Fruit fly (Drosophila melanogaster) whole organism, embryonic: ENCODE results near the gene CG10576.
A peak's percentile ranks its signal among the peaks of the same experiment; 100 is the strongest.

ENCODE experiments used
- CG10267 ChIP-seq: fragments of 200-800 bp; sonication (Bioruptor generic); optimal IDR thresholded peaks from 2 replicates; lab custom pipeline; 2018; ENCODE audit warnings: missing biosample characterization, mild to moderate bottlenecking, missing genetic modification characterization, moderate library complexity
- CG10274 ChIP-seq: fragments of 200-800 bp; sonication (Bioruptor generic); optimal IDR thresholded peaks from 3 replicates; lab custom pipeline; 2017; ENCODE audit warnings: missing biosample characterization, mild to moderate bottlenecking, missing genetic modification characterization
- CG10431 ChIP-seq: fragments of 200-800 bp; sonication (Bioruptor generic); optimal IDR thresholded peaks from 3 replicates; lab custom pipeline; 2018; ENCODE audit warnings: missing biosample characterization, mild to moderate bottlenecking, missing genetic modification characterization
- CG11093 ChIP-seq: fragments of 200-800 bp; sonication (Bioruptor generic); IDR thresholded peaks from 3 replicates; pipeline ENCODE4 v1.3.6; 2022; ENCODE audit warnings: missing biosample characterization, missing genetic modification characterization
- CG13894 ChIP-seq: fragments of 200-800 bp; sonication (Bioruptor generic); optimal IDR thresholded peaks from 3 replicates; lab custom pipeline; 2018; ENCODE audit warnings: missing biosample characterization, mild to moderate bottlenecking, missing genetic modification characterization, moderate library complexity
- CG14014 ChIP-seq: fragments of 200-800 bp; sonication (Bioruptor generic); IDR thresholded peaks from 2 replicates; pipeline ENCODE4 v1.3.6; 2022; ENCODE audit warnings: missing biosample characterization, missing genetic modification characterization
- CG14441 ChIP-seq: fragments of 200-800 bp; sonication (Bioruptor generic); IDR thresholded peaks from 2 replicates; pipeline ENCODE4 v1.3.6; 2022; ENCODE audit warnings: missing biosample characterization, missing genetic modification characterization
- CG14710 ChIP-seq: fragments of 200-800 bp; sonication (Bioruptor generic); optimal IDR thresholded peaks from 3 replicates; lab custom pipeline; 2019; ENCODE audit warnings: missing biosample characterization, mild to moderate bottlenecking, missing genetic modification characterization, moderate library complexity
- CG14965 ChIP-seq: fragments of 200-800 bp; sonication (Bioruptor generic); optimal IDR thresholded peaks from 2 replicates; lab custom pipeline; 2016; ENCODE audit warnings: missing biosample characterization, missing genetic modification characterization, borderline replicate concordance
- CG1647 ChIP-seq: fragments of 200-800 bp; sonication (Bioruptor generic); optimal IDR thresholded peaks from 3 replicates; lab custom pipeline; 2016; ENCODE audit warnings: missing biosample characterization, missing genetic modification characterization
- CG17361 ChIP-seq: fragments of 200-800 bp; sonication (Bioruptor generic); IDR thresholded peaks from 3 replicates; pipeline ENCODE4 v1.3.6; 2022; ENCODE audit warnings: missing biosample characterization, missing genetic modification characterization
- CG17385 ChIP-seq: fragments of 200-800 bp; sonication (Bioruptor generic); optimal IDR thresholded peaks from 3 replicates; lab custom pipeline; 2018; ENCODE audit warnings: missing biosample characterization, mild to moderate bottlenecking, missing genetic modification characterization
- CG2120 ChIP-seq: fragments of 200-800 bp; sonication (Bioruptor generic); optimal IDR thresholded peaks from 3 replicates; lab custom pipeline; 2016; ENCODE audit warnings: missing biosample characterization, missing genetic modification characterization
- CG2129 ChIP-seq: fragments of 200-800 bp; sonication (Bioruptor generic); IDR thresholded peaks from 2 replicates; pipeline ENCODE4 v1.3.6; 2022; ENCODE audit warnings: missing biosample characterization, missing genetic modification characterization; ENCODE audit not compliant: partially characterized antibody
- CG2678 ChIP-seq: fragments of 200-800 bp; sonication (Bioruptor generic); optimal IDR thresholded peaks from 3 replicates; lab custom pipeline; 2019; ENCODE audit warnings: missing biosample characterization, mild to moderate bottlenecking, missing genetic modification characterization, moderate library complexity
- CG3838 ChIP-seq: fragments of 200-800 bp; sonication (Bioruptor generic); optimal IDR thresholded peaks from 3 replicates; lab custom pipeline; 2016; ENCODE audit warnings: missing biosample characterization, missing genetic modification characterization
- CG4360 ChIP-seq: fragments of 200-800 bp; sonication (Bioruptor generic); IDR thresholded peaks from 2 replicates; pipeline ENCODE4 v1.3.6; 2022; ENCODE audit warnings: missing biosample characterization, missing genetic modification characterization
- CG6654 ChIP-seq: fragments of 200-800 bp; sonication (Bioruptor generic); optimal IDR thresholded peaks from 2 replicates; lab custom pipeline; 2017; ENCODE audit warnings: missing biosample characterization, mild to moderate bottlenecking, missing genetic modification characterization
- CG7271 ChIP-seq: fragments of 200-800 bp; sonication (Bioruptor generic); optimal IDR thresholded peaks from 2 replicates; lab custom pipeline; 2018; ENCODE audit warnings: missing biosample characterization, mild to moderate bottlenecking, missing genetic modification characterization, moderate library complexity
- CG8089 ChIP-seq: fragments of 200-800 bp; sonication (Bioruptor generic); optimal IDR thresholded peaks from 3 replicates; lab custom pipeline; 2016; ENCODE audit warnings: missing biosample characterization, missing genetic modification characterization
- CG9727 ChIP-seq: fragments of 200-800 bp; sonication (Bioruptor generic); optimal IDR thresholded peaks from 3 replicates; lab custom pipeline; 2017; ENCODE audit warnings: missing biosample characterization, mild to moderate bottlenecking, missing genetic modification characterization
- D19A ChIP-seq: fragments of 200-800 bp; optimal IDR thresholded peaks from 3 replicates; lab custom pipeline; 2019; ENCODE audit warnings: missing biosample characterization, mild to moderate bottlenecking, missing genetic modification characterization, moderate library complexity
- Dad ChIP-seq: fragments of 200-800 bp; sonication (Bioruptor generic); optimal IDR thresholded peaks from 3 replicates; lab custom pipeline; 2016; ENCODE audit warnings: missing biosample characterization, missing genetic modification characterization
- Hey ChIP-seq: fragments of 200-800 bp; sonication (Bioruptor generic); optimal IDR thresholded peaks from 3 replicates; lab custom pipeline; 2018; ENCODE audit warnings: missing biosample characterization, mild to moderate bottlenecking, missing genetic modification characterization
- Hmr ChIP-seq: fragments of 200-800 bp; sonication (Bioruptor generic); optimal IDR thresholded peaks from 3 replicates; lab custom pipeline; 2017; ENCODE audit warnings: mild to moderate bottlenecking, missing biosample characterization, missing genetic modification reagents, missing genetic modification characterization
- Hr51 ChIP-seq, 2 experiments: fragments of 200-800 bp; sonication (Bioruptor generic); optimal IDR thresholded peaks; 2 replicates in 1 of 2; 3 replicates in 1 of 2; lab custom pipeline; 2016 to 2018; ENCODE audit warnings: missing biosample characterization in 2 of 2, missing genetic modification characterization in 2 of 2, mild to moderate bottlenecking in 1 of 2, moderate library complexity in 1 of 2
- Hsf ChIP-seq: fragments of 200-800 bp; sonication (Bioruptor generic); optimal IDR thresholded peaks from 3 replicates; lab custom pipeline; 2016; ENCODE audit warnings: missing biosample characterization, missing genetic modification characterization
- Mad ChIP-seq: fragments of 200-800 bp; sonication (Bioruptor generic); optimal IDR thresholded peaks from 2 replicates; lab custom pipeline; 2016; ENCODE audit warnings: missing biosample characterization, missing genetic modification characterization
- Med ChIP-seq: fragments of 200-800 bp; sonication (Bioruptor generic); peaks from one replicate; lab custom pipeline; 2016; ENCODE audit warnings: missing biosample characterization, missing genetic modification characterization, mild to moderate bottlenecking, inconsistent platforms, moderate library complexity
- NC2α ChIP-seq: fragments of 200-800 bp; sonication (Bioruptor generic); optimal IDR thresholded peaks from 2 replicates; lab custom pipeline; 2016; ENCODE audit warnings: missing biosample characterization, missing genetic modification characterization
- NFAT ChIP-seq: fragments of 200-800 bp; sonication (Bioruptor generic); IDR thresholded peaks from 2 replicates; pipeline ENCODE4 v1.3.6; 2022; ENCODE audit warnings: missing biosample characterization, missing genetic modification characterization
- Oaz ChIP-seq: fragments of 200-800 bp; sonication (Bioruptor generic); IDR thresholded peaks from 2 replicates; pipeline ENCODE4 v1.3.6; 2022; ENCODE audit warnings: missing biosample characterization, missing genetic modification characterization
- Rfx ChIP-seq: fragments of 200-800 bp; sonication (Bioruptor generic); IDR thresholded peaks from 2 replicates; pipeline ENCODE4 v1.3.6; 2022; ENCODE audit warnings: missing biosample characterization, missing genetic modification characterization
- Sry-δ ChIP-seq: fragments of 200-800 bp; sonication (Bioruptor generic); optimal IDR thresholded peaks from 2 replicates; lab custom pipeline; 2016; ENCODE audit warnings: missing biosample characterization, missing genetic modification characterization
- caup ChIP-seq: fragments of 200-800 bp; sonication (Bioruptor generic); optimal IDR thresholded peaks from 3 replicates; lab custom pipeline; 2017; ENCODE audit warnings: missing biosample characterization, mild to moderate bottlenecking, missing genetic modification characterization, moderate library complexity; ENCODE audit not compliant: severe bottlenecking
- crol ChIP-seq: fragments of 200-800 bp; sonication (Bioruptor generic); IDR thresholded peaks from 2 replicates; pipeline ENCODE4 v1.3.6; 2022; ENCODE audit warnings: missing biosample characterization, missing genetic modification characterization
- exex ChIP-seq: fragments of 200-800 bp; sonication (Bioruptor generic); optimal IDR thresholded peaks from 4 replicates; lab custom pipeline; 2018; ENCODE audit warnings: missing biosample characterization, mild to moderate bottlenecking, missing genetic modification characterization, moderate library complexity
- gcm2 ChIP-seq: fragments of 200-800 bp; sonication (Bioruptor generic); optimal IDR thresholded peaks from 2 replicates; lab custom pipeline; 2016; ENCODE audit warnings: missing biosample characterization, missing genetic modification characterization
- grn ChIP-seq: fragments of 200-800 bp; sonication (Bioruptor generic); optimal IDR thresholded peaks from 3 replicates; lab custom pipeline; 2017; ENCODE audit warnings: missing biosample characterization, missing genetic modification characterization
- gro ChIP-seq: fragments of 200-800 bp; sonication (Bioruptor generic); optimal IDR thresholded peaks from 2 replicates; lab custom pipeline; 2016; ENCODE audit warnings: missing biosample characterization, missing genetic modification characterization
- hbn ChIP-seq: fragments of 200-800 bp; sonication (Bioruptor generic); IDR thresholded peaks from 2 replicates; pipeline ENCODE4 v1.3.6; 2022; ENCODE audit warnings: missing biosample characterization, missing genetic modification characterization; ENCODE audit not compliant: partially characterized antibody
- jing ChIP-seq: fragments of 200-800 bp; sonication (Bioruptor generic); optimal IDR thresholded peaks from 2 replicates; lab custom pipeline; 2018; ENCODE audit warnings: missing biosample characterization, mild to moderate bottlenecking, missing genetic modification characterization
- lab ChIP-seq: fragments of 200-800 bp; sonication (Bioruptor generic); optimal IDR thresholded peaks from 3 replicates; lab custom pipeline; 2017; ENCODE audit warnings: missing biosample characterization, missing genetic modification characterization, mild to moderate bottlenecking, moderate library complexity, missing genetic modification reagents
- luna ChIP-seq: fragments of 200-800 bp; sonication (Bioruptor generic); optimal IDR thresholded peaks from 2 replicates; lab custom pipeline; 2016; ENCODE audit warnings: missing biosample characterization, missing genetic modification characterization
- odd ChIP-seq: fragments of 200-800 bp; sonication (Bioruptor generic); optimal IDR thresholded peaks from 2 replicates; lab custom pipeline; 2017; ENCODE audit warnings: missing biosample characterization, mild to moderate bottlenecking, missing genetic modification characterization
- pan ChIP-seq, 4 experiments: fragments of >200 bp in 3 of 4; fragments of 200-800 bp in 1 of 4; sonication (Bioruptor generic) in 1 of 4; optimal IDR thresholded peaks in 3 of 4; IDR thresholded peaks in 1 of 4; 2 replicates each; pipeline versions ENCODE4 v1.3.6 to Lab custom; 2017 to 2022; ENCODE audit warnings: missing biosample characterization in 2 of 4, missing genetic modification characterization in 2 of 4, mixed read lengths in 1 of 4
- pum ChIP-seq: fragments of 200-800 bp; sonication (Bioruptor generic); optimal IDR thresholded peaks from 2 replicates; lab custom pipeline; 2016; ENCODE audit warnings: missing biosample characterization, missing genetic modification characterization
- sens ChIP-seq: fragments of 200-800 bp; sonication (Bioruptor generic); peaks from one replicate; lab custom pipeline; 2016; ENCODE audit warnings: missing biosample characterization, missing genetic modification characterization
- slou ChIP-seq: fragments of 200-800 bp; sonication (Bioruptor generic); optimal IDR thresholded peaks from 3 replicates; lab custom pipeline; 2016; ENCODE audit warnings: missing biosample characterization, missing genetic modification characterization
- sr ChIP-seq: fragments of 200-800 bp; sonication (Bioruptor generic); IDR thresholded peaks from 3 replicates; pipeline ENCODE4 v1.3.6; 2022; ENCODE audit warnings: missing biosample characterization, missing genetic modification characterization

Gene CG10576

dm6 chr3L:5808540-5809200, 43.2 kb upstream of the CG10576 start:
- TF ChIP-seq CG13894 (tag; lab: Kevin White, UChicago) (no peak), NFAT (GFP tag; lab: Robert Waterston, UW) (0 out of 2 replicates have a peak, but pooled peaks have one; percentile 3), CG2129 (GFP tag; lab: Robert Waterston, UW) (no peak), CG2678 (no peak), Hsf (no peak), CG8089 (no peak), hbn (GFP tag; lab: Robert Waterston, UW) (no peak), CG11093 (no peak), CG9727 (GFP tag; lab: Kevin White, UChicago) (no peak), Hr51 (GFP tag; optimal IDR thresholded peaks at IDR 0.05; lab: Kevin White, UChicago) (no peak), CG14710 (no peak), CG1647 (GFP tag; lab: Kevin White, UChicago) (no peak), NC2α (GFP tag; lab: Kevin White, UChicago) (no peak), slou (no peak), CG10431 (no peak), CG10267 (tag; lab: Kevin White, UChicago) (no peak), CG3838 (GFP tag; lab: Kevin White, UChicago) (no peak), pan (optimal IDR thresholded peaks at IDR 0.05; lab: Kevin White, UChicago) (no peak), pan (GFP tag; optimal IDR thresholded peaks at IDR 0.05 in 1 of 2, IDR thresholded peaks at IDR 0.05 in 1 of 2) (peak in 1 of 2 experiments; percentile 59), CG4360 (GFP tag; lab: Robert Waterston, UW) (no peak), luna (GFP tag; lab: Kevin White, UChicago) (no peak), pum (GFP tag; lab: Kevin White, UChicago) (no peak), Med (GFP tag; lab: Kevin White, UChicago) (peak; percentile 31), CG7271 (tag; lab: Kevin White, UChicago) (no peak), lab (peak; percentile 63), crol (GFP tag; lab: Robert Waterston, UW) (peak; percentile 82), Sry-δ (no peak), Oaz (no peak), CG17361 (GFP tag; lab: Robert Waterston, UW) (no peak), CG6654 (GFP tag; lab: Kevin White, UChicago) (no peak), CG2120 (no peak), Rfx (no peak), sens (GFP tag; lab: Kevin White, UChicago) (no peak), CG14965 (GFP tag; lab: Kevin White, UChicago) (no peak), CG17385 (GFP tag; lab: Kevin White, UChicago) (no peak), Dad (GFP tag; lab: Kevin White, UChicago) (no peak), D19A (tag; lab: Kevin White, UChicago) (no peak), Hmr (GFP tag; lab: Kevin White, UChicago) (no peak), CG10274 (no peak), exex (tag; lab: Kevin White, UChicago) (peak; percentile 62), odd (peak; percentile 15), caup (GFP tag; lab: Kevin White, UChicago) (no peak), Hey (no peak), grn (GFP tag; lab: Kevin White, UChicago) (peak; percentile 46), gro (GFP tag; lab: Kevin White, UChicago) (peak; percentile 9), CG14441 (GFP tag; lab: Robert Waterston, UW) (no peak), CG14014 (no peak), sr (peak; percentile 47; the same call in 2 of the 3 replicates), jing (GFP tag; lab: Kevin White, UChicago) (no peak), gcm2 (GFP tag; lab: Kevin White, UChicago) (no peak), Mad (GFP tag; lab: Kevin White, UChicago) (no peak)
